Worm (Caenorhabditis elegans): ENCODE results near the gene txt-5.
A peak's percentile ranks its signal among the peaks of the same experiment; 100 is the strongest.

The txt-5 gene

DNA sequence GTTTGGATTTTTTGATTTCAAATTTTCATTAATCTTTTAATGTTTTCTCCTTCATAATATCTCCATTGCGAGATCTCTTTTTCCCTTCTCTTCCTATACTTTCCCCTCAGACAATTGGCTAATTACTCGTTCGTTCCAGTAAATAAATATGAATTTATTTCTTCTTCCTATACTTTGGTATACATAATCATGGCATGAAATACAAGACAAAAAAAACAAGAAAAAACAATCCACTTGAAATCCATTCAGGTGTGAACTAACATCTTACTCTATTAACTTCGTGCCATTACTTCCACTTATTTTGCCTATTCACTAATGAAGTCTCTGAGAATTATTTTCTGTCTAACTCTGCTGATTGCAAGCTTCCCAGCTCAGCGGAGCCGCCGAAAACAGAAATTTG is 5.3 kb upstream of the txt-5 start, which contains the start of gene grd-8:
Gene grd-8, plus strand, starts transcription at position 301 of the 400 bp plus-strand sequence.
- no peak for TF ChIP-seq ZK546.5 (tag; optimal IDR thresholded peaks at IDR 0.05)

- TF ChIP-seq nhr-48 (tag; optimal IDR thresholded peaks at IDR 0.05), result no peak
- no peak for TF ChIP-seq spr-3 (GFP tag; optimal IDR thresholded peaks at IDR 0.05)
- no peak for TF ChIP-seq zfp-2 (tag; optimal IDR thresholded peaks at IDR 0.05)
- no peak for TF ChIP-seq mes-2 (tag; optimal IDR thresholded peaks at IDR 0.05; ENCODE audit: poor library complexity, severe bottlenecking)
- no peak for TF ChIP-seq gei-8 (GFP tag; optimal IDR thresholded peaks at IDR 0.05)
- no peak for TF ChIP-seq zfp-3 (GFP tag; conservative IDR thresholded peaks at IDR 0.05)
- no peak for TF ChIP-seq dpl-1 (GFP tag; optimal IDR thresholded peaks at IDR 0.05)
- no peak for TF ChIP-seq zip-2 (tag; optimal IDR thresholded peaks at IDR 0.05)
- TF ChIP-seq aha-1 (tag), result no peak
- no peak for TF ChIP-seq dmd-9 (GFP tag; IDR thresholded peaks at IDR 0.05)
- no peak for TF ChIP-seq duxl-1 (tag; optimal IDR thresholded peaks at IDR 0.05; ENCODE audit: poor library complexity)
- TF ChIP-seq dmd-6 (GFP tag; IDR thresholded peaks at IDR 0.05), result no peak
- TF ChIP-seq vab-7 (GFP tag; IDR thresholded peaks at IDR 0.05), result no peak
- TF ChIP-seq unc-130 (GFP tag; optimal IDR thresholded peaks at IDR 0.05), result no peak
- no peak for TF ChIP-seq nhr-76 (tag; optimal IDR thresholded peaks at IDR 0.05)
Observed at ce11 chrV:7839485-7839884, 2.6 kb upstream of the txt-5 start, which contains the start of gene C37C3.12. Gene C37C3.12 (minus strand): TSS chrV:7839585.

ce11 chrV:7837809-7838208 is 875 bp upstream of the txt-5 start, which contains the start of gene ttr-33:
Gene ttr-33 (minus strand): TSS chrV:7837909.
- peak; percentile 4 for TF ChIP-seq nhr-28 (tag; optimal IDR thresholded peaks at IDR 0.05)
- peak; percentile 5 for TF ChIP-seq ama-1 (optimal IDR thresholded peaks at IDR 0.05)
- TF ChIP-seq nhr-76 (tag; optimal IDR thresholded peaks at IDR 0.05), result no peak

DNA sequence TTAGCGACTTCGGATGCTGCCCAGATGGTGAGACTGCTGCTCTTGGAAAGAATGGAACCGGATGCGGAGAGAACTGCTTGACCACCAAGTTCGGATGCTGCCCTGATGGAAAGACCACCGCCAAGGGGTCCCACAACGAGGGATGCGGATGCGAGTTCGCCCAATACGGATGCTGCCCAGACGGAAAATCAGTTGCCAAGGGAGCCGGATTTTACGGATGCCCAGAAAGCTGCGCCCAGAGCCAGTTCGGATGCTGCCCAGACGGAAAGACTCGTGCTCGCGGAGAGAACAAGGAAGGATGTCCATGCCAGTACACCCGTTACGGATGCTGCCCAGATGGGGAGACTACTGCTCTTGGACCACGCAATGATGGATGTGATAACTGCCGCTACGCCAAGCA is 6.0 kb downstream of the txt-5 start:
- no peak for TF ChIP-seq lin-39 (tag; optimal IDR thresholded peaks at IDR 0.05)
- TF ChIP-seq set-16 (GFP tag; IDR thresholded peaks at IDR 0.05), result peak; percentile 85

ce11 chrV:7826917-7827316 is 10.0 kb downstream of the txt-5 start, which contains the start of gene mig-6:
Gene mig-6 (plus strand): TSS chrV:7827217.
- TF ChIP-seq F26F4.8 (GFP tag; conservative IDR thresholded peaks at IDR 0.05) (no peak), nhr-102 (tag; optimal IDR thresholded peaks at IDR 0.05) (no peak)

DNA sequence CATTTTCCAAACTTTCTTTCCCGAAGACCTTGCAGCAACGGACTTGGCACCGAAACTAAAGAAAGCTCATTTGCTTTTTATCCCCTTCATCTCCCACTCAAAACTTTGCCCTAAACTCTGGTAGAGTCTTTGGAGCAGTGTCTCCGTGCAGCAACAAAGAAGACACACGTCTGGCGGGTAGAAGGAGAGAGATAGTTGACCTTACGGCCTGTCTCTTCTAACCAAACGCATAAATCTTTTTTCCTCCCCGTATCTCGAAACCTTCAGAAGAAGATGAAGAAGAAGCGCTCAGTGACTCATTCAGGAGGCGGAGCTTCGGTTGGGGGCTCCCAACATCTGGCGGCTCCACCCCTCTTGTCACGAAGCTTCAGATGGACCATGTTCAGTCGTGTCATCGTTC is 10.6 kb downstream of the txt-5 start:
- TF ChIP-seq ctbp-1 (GFP tag; IDR thresholded peaks at IDR 0.05) (no peak), F26F4.8 (GFP tag; conservative IDR thresholded peaks at IDR 0.05) (no peak), mdt-29 (GFP tag; IDR thresholded peaks at IDR 0.05) (no peak), daf-16 (GFP tag; optimal IDR thresholded peaks at IDR 0.05) (no peak), daf-16 (tag; optimal IDR thresholded peaks at IDR 0.05) (no peak), php-3 (GFP tag; IDR thresholded peaks at IDR 0.05) (no peak), spr-1 (tag; optimal IDR thresholded peaks at IDR 0.05) (no peak), fos-1 (tag; optimal IDR thresholded peaks at IDR 0.05) (no peak), dve-1 (tag; optimal IDR thresholded peaks at IDR 0.05; ENCODE audit: insufficient read depth) (no peak), egl-43 (GFP tag; IDR thresholded peaks at IDR 0.05) (no peak), mxl-2 (GFP tag; conservative IDR thresholded peaks at IDR 0.05) (no peak), nhr-42 (GFP tag; IDR thresholded peaks at IDR 0.05) (no peak), lin-15B (tag; optimal IDR thresholded peaks at IDR 0.05) (no peak), ceh-32 (tag; optimal IDR thresholded peaks at IDR 0.05; ENCODE audit: poor library complexity) (no peak), nhr-111 (GFP tag; optimal IDR thresholded peaks at IDR 0.05) (no peak), unc-62 (GFP tag; optimal IDR thresholded peaks at IDR 0.05 in 1 of 2) (no peak), unc-62 (tag; optimal IDR thresholded peaks at IDR 0.05) (no peak), lin-39 (tag; optimal IDR thresholded peaks at IDR 0.05) (no peak), tag-97 (GFP tag; IDR thresholded peaks at IDR 0.05) (no peak), R02D3.7 (tag; optimal IDR thresholded peaks at IDR 0.05) (no peak), ZK337.2 (GFP tag; IDR thresholded peaks at IDR 0.05) (no peak), F49E8.2 (tag; optimal IDR thresholded peaks at IDR 0.05; ENCODE audit: borderline replicate concordance) (no peak)
